Fruit fly (Drosophila melanogaster): ENCODE data around the gene bdwf.
A peak's percentile ranks its signal among the peaks of the same experiment; 100 is the strongest.

bdwf gene

DNA sequence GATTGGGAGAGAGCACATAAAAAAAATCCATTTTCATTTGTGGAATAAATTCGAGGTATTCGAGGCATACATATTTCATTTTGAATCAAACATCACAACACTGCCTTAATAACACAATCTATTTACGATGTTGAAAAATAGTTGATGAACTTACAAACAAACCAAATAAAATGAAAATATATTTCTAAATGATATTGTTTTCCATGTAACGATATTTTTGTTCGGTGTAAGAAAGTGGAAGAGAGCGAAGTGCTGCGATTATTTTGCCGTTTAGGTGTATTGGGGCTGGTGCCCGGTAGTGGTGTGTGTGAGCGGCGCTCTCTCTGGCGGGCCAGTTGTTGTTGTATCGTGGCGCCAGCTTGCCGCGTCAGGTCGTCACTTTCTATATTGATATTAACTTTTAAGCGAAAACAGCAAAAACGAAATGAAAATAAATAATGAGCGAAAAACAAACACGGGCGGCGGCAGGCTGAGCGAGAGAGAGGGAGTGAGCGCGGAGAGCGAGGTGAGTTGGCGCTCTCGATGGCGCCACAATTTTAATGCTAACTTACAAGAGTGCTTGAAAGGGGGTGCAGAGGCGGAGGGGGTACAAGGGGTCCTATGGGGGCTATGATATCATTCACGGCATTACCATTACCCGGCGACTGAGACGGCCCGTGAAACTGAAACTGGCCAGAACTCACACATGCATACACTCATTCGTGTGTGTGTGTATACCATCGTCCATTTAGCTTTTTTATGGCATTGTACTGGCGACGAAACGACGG, 22.3 kb upstream of the bdwf start (continued):
- peak; percentile 59 for TF ChIP-seq CG10321 (GFP tag; IDR thresholded peaks at IDR 0.05)
- peak; percentile 79 for TF ChIP-seq CG17328 (GFP tag; IDR thresholded peaks at IDR 0.05)
- TF ChIP-seq CG1792 (GFP tag; optimal IDR thresholded peaks at IDR 0.05): peak; percentile 84
- TF ChIP-seq cas (GFP tag; IDR thresholded peaks at IDR 0.05): peak; percentile 55; the same call in 1 of the 2 replicates
- peak; percentile 78 for TF ChIP-seq CG8281 (tag; optimal IDR thresholded peaks at IDR 0.05)
- peak; percentile 86 for TF ChIP-seq CG17568 (GFP tag; optimal IDR thresholded peaks at IDR 0.05)
- TF ChIP-seq bcd (GFP tag; optimal IDR thresholded peaks at IDR 0.05): peak; percentile 93
- TF ChIP-seq CG3163 (GFP tag; optimal IDR thresholded peaks at IDR 0.05): peak; percentile 82
- peak; percentile 92 for TF ChIP-seq dysf (GFP tag; IDR thresholded peaks at IDR 0.05)
- TF ChIP-seq h (optimal IDR thresholded peaks at IDR 0.05): no peak
- TF ChIP-seq az2 (GFP tag; optimal IDR thresholded peaks at IDR 0.05): peak; percentile 96
- peak; percentile 78 for TF ChIP-seq CG11456 (GFP tag; IDR thresholded peaks at IDR 0.05)
- TF ChIP-seq otp (GFP tag; IDR thresholded peaks at IDR 0.05): peak; percentile 73; the same call in 2 of the 3 replicates
- peak; percentile 58 for TF ChIP-seq trh (GFP tag; optimal IDR thresholded peaks at IDR 0.05)
- peak; percentile 96 for TF ChIP-seq Ets65A (GFP tag)
- TF ChIP-seq gem (tag; optimal IDR thresholded peaks at IDR 0.05): peak; percentile 98
- peak; percentile 90 for TF ChIP-seq CG6683 (GFP tag; optimal IDR thresholded peaks at IDR 0.05)
- TF ChIP-seq CG10654 (GFP tag; optimal IDR thresholded peaks at IDR 0.05): peak; percentile 89
- peak; percentile 89 for TF ChIP-seq Max (GFP tag; optimal IDR thresholded peaks at IDR 0.05)
- TF ChIP-seq ewg (GFP tag; optimal IDR thresholded peaks at IDR 0.05): peak; percentile 85
- TF ChIP-seq gce (GFP tag; IDR thresholded peaks at IDR 0.05): peak; percentile 40; the same call in 1 of the 3 replicates
- TF ChIP-seq fd96Cb (tag; optimal IDR thresholded peaks at IDR 0.05): peak; percentile 94
- peak; percentile 59; the same call in 1 of the 2 replicates for TF ChIP-seq CG17612 (GFP tag; IDR thresholded peaks at IDR 0.05)
- peak; percentile 93 for TF ChIP-seq CG9727 (GFP tag; optimal IDR thresholded peaks at IDR 0.05)
- TF ChIP-seq vfl (GFP tag; optimal IDR thresholded peaks at IDR 0.05): peak; percentile 87
- TF ChIP-seq wdn (GFP tag; IDR thresholded peaks at IDR 0.05): peak; percentile 84
- TF ChIP-seq CG14441 (GFP tag; IDR thresholded peaks at IDR 0.05): peak; percentile 84
- TF ChIP-seq fd102C (GFP tag; optimal IDR thresholded peaks at IDR 0.05): no peak
- TF ChIP-seq CG32772 (GFP tag; IDR thresholded peaks at IDR 0.05): peak; percentile 84

DNA sequence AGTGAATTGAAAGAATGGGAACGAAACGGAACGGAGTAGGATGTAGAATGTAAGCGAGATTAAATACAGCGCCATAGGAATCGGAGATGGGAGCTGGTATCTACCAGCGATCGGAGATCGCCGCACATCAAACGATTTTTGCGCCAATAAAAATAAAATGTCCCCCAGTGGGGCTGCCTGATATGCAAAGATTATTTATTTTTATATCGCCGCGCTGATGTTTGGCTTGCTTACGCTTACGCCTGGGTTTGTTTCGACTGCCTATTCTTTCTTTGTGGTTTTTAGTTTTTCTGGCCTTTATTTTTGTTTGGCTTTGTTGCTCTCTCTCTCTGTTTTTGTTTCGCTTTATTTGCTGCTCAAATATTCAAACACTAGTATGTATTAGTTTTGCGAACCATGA, 20.8 kb upstream of the bdwf start:
- TF ChIP-seq CG6654 (GFP tag; optimal IDR thresholded peaks at IDR 0.05) (no peak), CG2199 (GFP tag; IDR thresholded peaks at IDR 0.05) (peak; percentile 32; the same call in 1 of the 3 replicates), grn (GFP tag; optimal IDR thresholded peaks at IDR 0.05) (peak; percentile 41), pfk (GFP tag; optimal IDR thresholded peaks at IDR 0.05) (peak; percentile 74), Dbx (GFP tag; IDR thresholded peaks at IDR 0.05) (0 out of 3 replicates have a peak, but pooled peaks have one; percentile 7), B-H2 (GFP tag; optimal IDR thresholded peaks at IDR 0.05) (peak; percentile 53), CG12769 (tag; optimal IDR thresholded peaks at IDR 0.05) (peak; percentile 62), wek (GFP tag; optimal IDR thresholded peaks at IDR 0.05) (no peak), sd (tag; optimal IDR thresholded peaks at IDR 0.05) (peak; percentile 71), CG10274 (GFP tag; optimal IDR thresholded peaks at IDR 0.05) (no peak), abd-A (tag; optimal IDR thresholded peaks at IDR 0.05) (peak; percentile 13), chinmo (GFP tag; IDR thresholded peaks at IDR 0.05; ENCODE audit: partially characterized antibody) (0 out of 4 replicates have a peak, but pooled peaks have one; percentile 80), sug (tag; optimal IDR thresholded peaks at IDR 0.05) (peak; percentile 59), CG13624 (GFP tag; optimal IDR thresholded peaks at IDR 0.05) (peak; percentile 5), CG10543 (GFP tag; optimal IDR thresholded peaks at IDR 0.05) (peak; percentile 41), chm (GFP tag; IDR thresholded peaks at IDR 0.05) (peak; percentile 15; the same call in 1 of the 2 replicates), hb (GFP tag; IDR thresholded peaks at IDR 0.05; ENCODE audit: partially characterized antibody) (0 out of 3 replicates have a peak, but pooled peaks have one; percentile 34), CG32767 (GFP tag; IDR thresholded peaks at IDR 0.05) (no peak), sens (GFP tag) (peak; percentile 54), CG13894 (tag; optimal IDR thresholded peaks at IDR 0.05) (peak; percentile 51), crol (GFP tag; IDR thresholded peaks at IDR 0.05) (0 out of 2 replicates have a peak, but pooled peaks have one; percentile 15)
